Fruit fly (Drosophila melanogaster): ENCODE data around the gene CG13073.

CG13073 gene

dm6 chr3L:16166217-16166997 lies 50.7 kb downstream of the CG13073 start (continued):
- TF ChIP-seq CG12659 (GFP tag; optimal IDR thresholded peaks at IDR 0.05) (no peak), Hr78 (GFP tag; optimal IDR thresholded peaks at IDR 0.05) (peak in 1 of 2 experiments; percentile 65), oc (tag; optimal IDR thresholded peaks at IDR 0.05) (no peak), CG10543 (GFP tag; optimal IDR thresholded peaks at IDR 0.05) (peak; percentile 54), C15 (GFP tag; IDR thresholded peaks at IDR 0.05) (no peak)

DNA sequence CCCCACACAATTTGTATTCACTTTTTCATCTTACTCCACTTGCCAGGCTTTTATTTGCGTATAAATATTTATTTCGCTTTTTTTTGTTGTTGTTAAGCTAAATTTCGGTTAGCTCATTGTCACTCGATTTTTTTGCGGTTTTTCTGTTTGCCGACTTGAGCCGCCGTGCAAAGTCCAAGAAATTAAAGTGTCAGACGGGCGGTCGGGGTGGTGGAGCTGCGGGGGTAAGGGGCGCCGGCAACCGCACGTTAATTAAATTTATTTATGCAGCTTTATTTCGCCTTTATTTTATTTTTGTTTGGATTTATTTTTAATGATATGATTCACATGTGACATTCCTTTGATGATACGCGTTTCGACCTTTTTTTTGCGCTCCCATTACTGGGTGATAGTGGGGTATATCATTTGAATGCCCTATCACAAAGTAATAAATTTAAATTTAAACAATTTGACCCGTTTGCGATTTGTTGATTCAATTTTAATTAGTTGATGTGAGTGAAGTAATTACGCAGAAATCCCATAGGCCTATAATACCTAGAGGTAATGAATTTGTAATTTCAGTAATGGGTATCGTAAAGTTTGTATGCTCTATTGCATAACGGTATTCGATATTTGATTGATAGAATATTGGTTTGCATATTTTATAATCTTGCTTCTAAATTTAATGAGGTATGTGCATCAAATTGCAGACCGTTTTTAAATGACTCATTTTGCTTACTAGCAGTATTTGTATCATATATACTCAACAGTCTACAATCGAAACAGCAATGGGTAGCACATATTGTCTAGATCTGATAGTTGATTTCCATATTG lies 51.5 kb downstream of the CG13073 start:
- TF ChIP-seq chm (GFP tag; IDR thresholded peaks at IDR 0.05) (no peak), Deaf1 (tag; optimal IDR thresholded peaks at IDR 0.05) (peak; percentile 8), CG16863 (GFP tag; optimal IDR thresholded peaks at IDR 0.05) (peak; percentile 12), CG4707 (GFP tag; optimal IDR thresholded peaks at IDR 0.05) (no peak), CG6175 (GFP tag; IDR thresholded peaks at IDR 0.05) (no peak), sob (GFP tag; IDR thresholded peaks at IDR 0.05) (peak; percentile 39; the same call in 1 of the 2 replicates), Xbp1 (GFP tag; optimal IDR thresholded peaks at IDR 0.05) (peak; percentile 47), CG11695 (GFP tag; IDR thresholded peaks at IDR 0.05) (peak; percentile 50; the same call in 1 of the 3 replicates), H2.0 (GFP tag; IDR thresholded peaks at IDR 0.05) (0 out of 2 replicates have a peak, but pooled peaks have one; percentile 28), esg (GFP tag; conservative IDR thresholded peaks at IDR 0.05) (peak; percentile 57), CG15479 (GFP tag; optimal IDR thresholded peaks at IDR 0.05) (no peak), ind (GFP tag; optimal IDR thresholded peaks at IDR 0.05) (peak; percentile 56), chn (GFP tag; optimal IDR thresholded peaks at IDR 0.05) (no peak), CG17912 (GFP tag; optimal IDR thresholded peaks at IDR 0.05) (no peak), Poxn (GFP tag; IDR thresholded peaks at IDR 0.05) (no peak), trem (tag; optimal IDR thresholded peaks at IDR 0.05) (no peak), Adf1 (GFP tag; IDR thresholded peaks at IDR 0.05) (no peak), tap (tag; optimal IDR thresholded peaks at IDR 0.05) (no peak), Dfd (GFP tag; optimal IDR thresholded peaks at IDR 0.05) (no peak), caup (GFP tag; optimal IDR thresholded peaks at IDR 0.05; ENCODE audit: severe bottlenecking) (peak; percentile 19), dm (GFP tag; optimal IDR thresholded peaks at IDR 0.05) (no peak), CG7839 (tag; optimal IDR thresholded peaks at IDR 0.05) (peak; percentile 53), CG32532 (GFP tag; IDR thresholded peaks at IDR 0.05) (peak; percentile 77), CG2202 (tag; optimal IDR thresholded peaks at IDR 0.05) (no peak), br (optimal IDR thresholded peaks at IDR 0.05) (no peak), CG4820 (GFP tag; optimal IDR thresholded peaks at IDR 0.05) (peak; percentile 3), CG13775 (GFP tag; optimal IDR thresholded peaks at IDR 0.05) (peak; percentile 25), CG15011 (GFP tag; optimal IDR thresholded peaks at IDR 0.05) (no peak), zfh2 (GFP tag; optimal IDR thresholded peaks at IDR 0.05) (peak; percentile 75), Gsc (GFP tag; IDR thresholded peaks at IDR 0.05) (no peak), eyg (GFP tag; optimal IDR thresholded peaks at IDR 0.05) (no peak), org-1 (GFP tag; optimal IDR thresholded peaks at IDR 0.05) (peak; percentile 42), corto (GFP tag; optimal IDR thresholded peaks at IDR 0.05) (peak; percentile 6), CG15269 (tag; optimal IDR thresholded peaks at IDR 0.05) (peak; percentile 42), Stat92E (GFP tag; optimal IDR thresholded peaks at IDR 0.05) (peak in 1 of 3 experiments; percentile 75), Lhr (GFP tag; optimal IDR thresholded peaks at IDR 0.05) (no peak), Rfx (GFP tag; IDR thresholded peaks at IDR 0.05) (peak; percentile 66; the same call in 1 of the 2 replicates), CG1647 (GFP tag; optimal IDR thresholded peaks at IDR 0.05) (no peak), ap (GFP tag; IDR thresholded peaks at IDR 0.05) (no peak), fd96Cb (tag; optimal IDR thresholded peaks at IDR 0.05) (peak; percentile 2), CG34224 (GFP tag; IDR thresholded peaks at IDR 0.05; ENCODE audit: partially characterized antibody) (no peak)

Measured in whole organism, embryonic.